Worm (Caenorhabditis elegans) whole organism, L4 larva: ENCODE measurements around the gene C17C3.9.

Experiments used
- Y105C5A.15 ChIP-seq: fragments of 200-800 bp; sonication (Bioruptor generic); IDR thresholded peaks from 2 replicates; pipeline ENCODE4 v1.3.6; 2022; ENCODE audit warnings: missing genetic modification characterization, missing compliant biosample characterization
- ceh-82 ChIP-seq: sonication (generic microtip); optimal IDR thresholded peaks from 2 replicates; lab custom pipeline; 2017; ENCODE audit warnings: missing biosample characterization, missing genetic modification characterization
- ztf-7 ChIP-seq: fragments of 150-350 bp; optimal IDR thresholded peaks from 2 replicates; lab custom pipeline; 2014; ENCODE audit warnings: missing biosample characterization, missing genetic modification characterization

ce11 chrII:5541685-5542084, 9.6 kb upstream of the C17C3.9 start, which contains the start of gene C17C3.24:
- TF ChIP-seq ztf-7 (tag; lab: Kevin White, UChicago), result no peak
- TF ChIP-seq ceh-82 (tag; lab: Kevin White, UChicago), result no peak
- no peak for TF ChIP-seq Y105C5A.15 (GFP tag; lab: Robert Waterston, UW)
